Worm (Caenorhabditis elegans): ENCODE results near the gene B0336.12.

DNA sequence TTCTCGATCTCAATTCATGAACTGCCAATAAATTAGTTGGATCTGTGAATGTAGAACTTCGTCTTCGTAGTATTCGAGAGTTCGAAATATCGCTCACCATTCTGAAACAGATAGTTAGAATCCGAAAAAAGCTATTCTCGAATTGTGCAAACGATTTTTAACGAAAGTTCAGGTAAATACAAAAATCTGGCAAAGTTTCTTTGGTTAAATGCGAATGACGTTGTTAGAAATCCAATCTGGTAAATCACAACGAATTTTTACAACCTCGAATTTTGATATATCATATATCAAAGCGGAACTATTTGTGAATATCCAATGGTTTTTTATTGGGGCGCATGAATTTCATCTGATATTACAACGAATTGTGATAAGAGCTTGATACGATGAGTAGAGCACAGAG is 721 bp downstream of the B0336.12 start, which contains the start of gene hpo-28:
- no peak for TF ChIP-seq sma-3 (GFP tag; optimal IDR thresholded peaks at IDR 0.05)
- no peak for TF ChIP-seq ztf-11 (tag; optimal IDR thresholded peaks at IDR 0.05)
- TF ChIP-seq nhr-11 (tag; optimal IDR thresholded peaks at IDR 0.05), result no peak
- no peak for TF ChIP-seq zag-1 (tag; optimal IDR thresholded peaks at IDR 0.05)
- no peak for TF ChIP-seq unc-62 (GFP tag; optimal IDR thresholded peaks at IDR 0.05)

All from whole organism, L2 larva.